Worm (Caenorhabditis elegans) whole organism, L4/young adult: ENCODE results near the gene prmt-5.

ENCODE experiments used
- W03F9.2 ChIP-seq: fragments of 150-350 bp; optimal IDR thresholded peaks from 2 replicates; lab custom pipeline; 2014; ENCODE audit warnings: missing biosample characterization, missing genetic modification characterization
- him-1 ChIP-seq: sonication (generic microtip); optimal IDR thresholded peaks from 2 replicates; lab custom pipeline; 2016; ENCODE audit warnings: missing genotype, missing genetic modification reagents, missing genetic modification characterization, missing compliant biosample characterization

- TF ChIP-seq him-1 (tag; lab: Kevin White, UChicago) (no peak), W03F9.2 (tag; lab: Kevin White, UChicago) (no peak)
Measured at ce11 chrIII:5199577-5199976, 30.8 kb upstream of the prmt-5 start, which contains the start of gene emb-8.
